Fruit fly (Drosophila melanogaster) whole organism, pupa: ENCODE measurements around the gene RpLP0.

Source experiments
- CG12605 ChIP-seq: fragments of 200-800 bp; sonication (Bioruptor generic); IDR thresholded peaks from 2 replicates; pipeline ENCODE4 v1.3.6; 2022; ENCODE audit warnings: missing biosample characterization, missing genetic modification characterization
- CG15710 ChIP-seq: fragments of 200-800 bp; sonication (Bioruptor generic); optimal IDR thresholded peaks from 2 replicates; lab custom pipeline; 2018; ENCODE audit warnings: missing biosample characterization, mild to moderate bottlenecking, missing genetic modification characterization, moderate library complexity
- CG34367 ChIP-seq: fragments of 200-800 bp; sonication (Bioruptor generic); optimal IDR thresholded peaks from 2 replicates; lab custom pipeline; 2018; ENCODE audit warnings: missing biosample characterization, mild to moderate bottlenecking, missing genetic modification characterization
- CG4496 ChIP-seq: fragments of 200-800 bp; sonication (Bioruptor generic); IDR thresholded peaks from 3 replicates; pipeline ENCODE4 v1.3.6; 2022; ENCODE audit warnings: missing biosample characterization, missing genetic modification characterization
- CG8159 ChIP-seq: fragments of 200-800 bp; sonication (Bioruptor generic); optimal IDR thresholded peaks from 3 replicates; lab custom pipeline; 2018; ENCODE audit warnings: missing biosample characterization, mild to moderate bottlenecking, missing genetic modification characterization, moderate library complexity
- CG8301 ChIP-seq: fragments of 200-800 bp; sonication (Bioruptor generic); optimal IDR thresholded peaks from 2 replicates; lab custom pipeline; 2018; ENCODE audit warnings: missing biosample characterization, mild to moderate bottlenecking, missing genetic modification characterization
- CG9948 ChIP-seq: fragments of 200-800 bp; sonication (Bioruptor generic); optimal IDR thresholded peaks from 2 replicates; lab custom pipeline; 2018; ENCODE audit warnings: missing biosample characterization, mild to moderate bottlenecking, missing genetic modification characterization, moderate library complexity

RpLP0 gene

dm6 chr3L:22109903-22110302 is 34.2 kb downstream of the RpLP0 start:
- no peak for TF ChIP-seq CG9948 (tag; lab: Kevin White, UChicago)
- no peak for TF ChIP-seq CG34367 (tag; lab: Kevin White, UChicago)
- peak; percentile 10 for TF ChIP-seq CG8159 (tag; lab: Kevin White, UChicago)
- no peak for TF ChIP-seq CG8301 (tag; lab: Kevin White, UChicago)

- no peak for TF ChIP-seq CG12605 (GFP tag; lab: Robert Waterston, UW)
- TF ChIP-seq CG15710 = no peak
- TF ChIP-seq CG4496 (GFP tag; lab: Robert Waterston, UW) = no peak
Measured at dm6 chr3L:22113186-22113585, 37.5 kb downstream of the RpLP0 start.
